Worm (Caenorhabditis elegans): ENCODE data around the gene C25F6.6.

The C25F6.6 gene

DNA sequence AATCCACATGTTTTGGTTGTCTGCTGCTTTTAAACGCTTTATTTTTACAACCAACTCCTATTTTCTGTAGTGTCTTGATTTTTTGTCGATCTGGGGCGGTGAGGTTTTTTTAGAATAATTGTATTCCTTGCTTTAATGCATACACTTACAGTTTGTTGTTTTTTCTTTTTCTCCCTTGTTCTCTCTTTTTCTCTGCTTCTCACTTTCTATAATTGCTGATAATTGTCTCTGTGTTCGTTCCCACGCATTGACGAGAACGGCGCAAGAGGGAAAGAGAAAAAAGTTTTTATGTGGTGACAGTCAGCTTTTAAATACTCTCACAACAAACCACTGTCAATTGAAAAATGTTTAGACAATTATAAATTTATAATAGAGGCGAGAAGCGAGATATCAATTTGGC lies 8.1 kb upstream of the C25F6.6 start:
- no peak for TF ChIP-seq ama-1 (optimal IDR thresholded peaks at IDR 0.05)
- TF ChIP-seq crh-2 (tag; optimal IDR thresholded peaks at IDR 0.05) = no peak
- TF ChIP-seq sem-4 (tag; optimal IDR thresholded peaks at IDR 0.05) = no peak
- TF ChIP-seq elt-1 (tag; optimal IDR thresholded peaks at IDR 0.05) = no peak
- no peak for TF ChIP-seq aly-2 (tag; optimal IDR thresholded peaks at IDR 0.05)
- TF ChIP-seq nhr-23 (tag; optimal IDR thresholded peaks at IDR 0.05) = no peak
- no peak for TF ChIP-seq ZK546.5 (tag; optimal IDR thresholded peaks at IDR 0.05)
- TF ChIP-seq lin-39 (tag; optimal IDR thresholded peaks at IDR 0.05) = no peak
- no peak for TF ChIP-seq blmp-1 (tag; optimal IDR thresholded peaks at IDR 0.05; ENCODE audit: insufficient read depth)
- TF ChIP-seq zag-1 (tag; optimal IDR thresholded peaks at IDR 0.05) = no peak
- TF ChIP-seq fos-1 (tag; optimal IDR thresholded peaks at IDR 0.05) = no peak
- TF ChIP-seq lin-11 (tag; optimal IDR thresholded peaks at IDR 0.05) = no peak

DNA sequence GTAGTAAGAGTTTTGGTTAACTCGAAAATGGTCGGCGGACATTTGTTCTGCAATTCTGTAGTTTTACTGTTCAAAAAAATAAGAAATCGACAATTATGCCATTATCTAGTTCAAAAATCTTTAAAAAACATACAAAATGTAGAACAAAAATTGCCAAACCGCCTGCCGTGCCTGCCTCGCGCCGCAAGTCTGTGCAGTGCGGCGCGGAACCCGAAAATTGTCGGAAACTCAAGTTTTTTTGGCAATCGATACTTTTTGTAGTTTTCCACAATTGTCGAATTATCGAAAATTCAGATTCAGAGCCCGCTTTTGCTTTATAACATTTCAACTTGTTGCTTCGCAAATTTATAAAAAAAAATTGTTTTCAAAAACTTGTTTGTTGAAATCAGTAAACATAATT lies 7.4 kb upstream of the C25F6.6 start:
- no peak for TF ChIP-seq peb-1 (tag; optimal IDR thresholded peaks at IDR 0.05)
- TF ChIP-seq ztf-1 (GFP tag; conservative IDR thresholded peaks at IDR 0.05) = no peak
- no peak for TF ChIP-seq nhr-237 (tag; optimal IDR thresholded peaks at IDR 0.05)
- no peak for TF ChIP-seq ZK546.5 (tag; optimal IDR thresholded peaks at IDR 0.05)
- TF ChIP-seq unc-62 (GFP tag; optimal IDR thresholded peaks at IDR 0.05) = no peak
- no peak for TF ChIP-seq elt-3 (tag; optimal IDR thresholded peaks at IDR 0.05)
- TF ChIP-seq nhr-6 (tag; optimal IDR thresholded peaks at IDR 0.05) = no peak
- TF ChIP-seq aly-2 (tag; optimal IDR thresholded peaks at IDR 0.05) = no peak
- no peak for TF ChIP-seq lin-39 (tag; optimal IDR thresholded peaks at IDR 0.05)
- no peak for TF ChIP-seq sma-9 (GFP tag; optimal IDR thresholded peaks at IDR 0.05)
- no peak for TF ChIP-seq sma-9 (tag; optimal IDR thresholded peaks at IDR 0.05)
- no peak for TF ChIP-seq ceh-82 (tag; optimal IDR thresholded peaks at IDR 0.05)
- TF ChIP-seq R02D3.7 (tag; optimal IDR thresholded peaks at IDR 0.05) = no peak
- no peak for TF ChIP-seq ztf-4 (tag; optimal IDR thresholded peaks at IDR 0.05)
- no peak for TF ChIP-seq nhr-11 (tag; optimal IDR thresholded peaks at IDR 0.05)
- TF ChIP-seq gmeb-1 (tag; optimal IDR thresholded peaks at IDR 0.05) = no peak
- TF ChIP-seq crh-2 (tag; optimal IDR thresholded peaks at IDR 0.05) = no peak

DNA sequence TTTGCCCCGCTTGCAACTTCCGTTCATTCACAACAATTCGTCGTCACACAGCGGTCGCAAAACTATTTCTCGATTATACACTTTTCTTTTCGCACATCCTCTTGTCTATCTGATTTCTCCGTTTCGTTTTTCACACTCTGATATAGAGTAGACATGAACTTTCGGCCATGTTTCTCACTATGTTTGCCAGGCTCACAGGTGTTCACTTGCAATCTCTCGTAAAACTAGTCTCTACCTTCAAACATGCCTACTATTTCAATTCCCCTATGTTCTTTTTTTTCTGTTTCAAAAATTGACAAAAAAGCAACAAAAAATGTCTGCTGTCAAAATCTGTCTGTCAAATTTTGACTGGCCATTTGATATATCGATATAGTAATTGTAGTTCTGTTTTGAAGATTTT lies 6.6 kb upstream of the C25F6.6 start:
- TF ChIP-seq nhr-25 (tag; optimal IDR thresholded peaks at IDR 0.05) = no peak
- no peak for TF ChIP-seq ama-1 (optimal IDR thresholded peaks at IDR 0.05)

DNA sequence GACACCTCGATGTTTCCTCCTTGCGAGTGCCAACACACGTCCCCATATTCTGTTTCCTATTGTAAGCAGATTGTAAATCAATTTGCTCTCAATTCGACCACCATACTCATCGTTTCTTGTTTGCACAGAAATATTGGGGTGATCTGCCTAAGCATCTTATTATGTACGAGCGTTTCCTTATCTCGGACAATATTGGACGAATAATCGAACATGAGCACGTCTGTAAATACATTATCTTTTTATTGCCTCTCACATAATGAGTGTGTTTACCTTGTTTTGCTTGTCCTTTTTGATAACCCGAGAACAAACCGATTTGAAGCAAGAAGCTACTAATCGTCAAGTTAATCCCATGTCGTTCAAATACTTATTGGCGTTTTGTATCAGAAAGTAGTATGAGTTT lies 4.5 kb upstream of the C25F6.6 start:
- no peak for TF ChIP-seq crh-2 (tag; optimal IDR thresholded peaks at IDR 0.05)
- no peak for TF ChIP-seq zag-1 (tag; optimal IDR thresholded peaks at IDR 0.05)
- no peak for TF ChIP-seq skn-1 (tag; optimal IDR thresholded peaks at IDR 0.05)

DNA sequence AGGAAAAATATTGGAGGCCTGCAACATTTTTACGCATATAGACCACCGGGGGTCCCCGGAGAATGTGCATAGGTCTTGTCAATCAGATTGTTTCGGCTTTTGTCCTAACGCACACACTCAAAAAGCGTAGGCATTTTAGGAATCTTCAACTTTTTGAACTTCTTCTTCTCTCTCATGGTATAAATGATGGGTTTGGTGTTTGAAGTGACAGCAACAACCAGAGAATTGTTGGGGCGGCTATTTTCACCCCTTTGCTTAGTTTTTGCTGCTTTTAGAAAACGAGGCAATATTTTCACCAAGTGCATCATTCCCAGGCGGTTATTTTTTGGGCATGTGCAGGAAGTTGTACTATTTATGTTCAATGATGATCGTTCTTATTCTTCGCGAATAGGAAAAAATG lies 1.1 kb upstream of the C25F6.6 start:
- TF ChIP-seq lin-39 (tag; optimal IDR thresholded peaks at IDR 0.05) (no peak), gmeb-1 (tag; optimal IDR thresholded peaks at IDR 0.05) (no peak), crh-2 (tag; optimal IDR thresholded peaks at IDR 0.05) (no peak), ama-1 (optimal IDR thresholded peaks at IDR 0.05) (no peak), elt-3 (tag; optimal IDR thresholded peaks at IDR 0.05) (no peak), egl-27 (tag; optimal IDR thresholded peaks at IDR 0.05) (no peak), alr-1 (tag; optimal IDR thresholded peaks at IDR 0.05) (no peak), aly-2 (tag; optimal IDR thresholded peaks at IDR 0.05) (no peak), sem-4 (tag; optimal IDR thresholded peaks at IDR 0.05) (no peak), nhr-10 (tag; optimal IDR thresholded peaks at IDR 0.05) (no peak), sma-3 (GFP tag; optimal IDR thresholded peaks at IDR 0.05) (no peak), lin-11 (tag; optimal IDR thresholded peaks at IDR 0.05) (no peak), skn-1 (tag; optimal IDR thresholded peaks at IDR 0.05) (no peak), F13H6.1 (tag; optimal IDR thresholded peaks at IDR 0.05) (no peak), lin-13 (GFP tag; optimal IDR thresholded peaks at IDR 0.05) (no peak), ztf-11 (tag; optimal IDR thresholded peaks at IDR 0.05) (no peak), nhr-237 (tag; optimal IDR thresholded peaks at IDR 0.05) (no peak)

DNA sequence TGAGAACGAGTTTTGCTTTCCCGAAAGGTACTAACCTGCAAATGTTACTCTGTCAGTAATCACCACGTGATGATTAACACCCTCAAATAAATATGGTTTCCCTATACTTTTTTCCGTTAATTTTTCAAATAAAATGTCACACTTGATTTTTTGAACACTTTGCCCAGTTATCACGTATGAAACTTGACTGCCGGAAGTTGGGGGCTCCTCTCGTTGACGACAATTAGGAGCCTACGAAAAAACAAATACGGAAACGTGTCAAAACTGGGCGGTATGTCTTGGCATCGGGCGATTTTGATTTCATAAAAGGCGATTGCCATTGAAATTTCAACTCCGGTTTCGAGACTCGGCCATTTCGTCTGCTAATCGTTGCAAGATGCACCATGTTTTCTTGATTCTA lies 2.7 kb downstream of the C25F6.6 start, which contains the start of gene C25F6.8:
Gene C25F6.8 (plus strand): TSS at position 301 of the 400 bp plus-strand sequence.
- TF ChIP-seq C34F6.9 (tag; optimal IDR thresholded peaks at IDR 0.05) (no peak), ztf-1 (GFP tag; conservative IDR thresholded peaks at IDR 0.05) (no peak), Y55F3AM.14 (GFP tag; optimal IDR thresholded peaks at IDR 0.05) (no peak), lsy-2 (tag; optimal IDR thresholded peaks at IDR 0.05) (no peak), egl-27 (tag; optimal IDR thresholded peaks at IDR 0.05) (no peak), sem-4 (tag; optimal IDR thresholded peaks at IDR 0.05) (no peak)

Data from whole organism, L2 larva.